Worm (Caenorhabditis elegans) whole organism, late embryonic: ENCODE measurements around the gene C29F5.1.

Experiments
- nhr-11 ChIP-seq: fragments of 150-350 bp; optimal IDR thresholded peaks from 2 replicates; lab custom pipeline; 2014; ENCODE audit warnings: missing biosample characterization, missing genetic modification characterization
- sdc-2 ChIP-seq: sonication (generic microtip); optimal IDR thresholded peaks from 2 replicates; lab custom pipeline; 2016; ENCODE audit warnings: missing genotype, missing genetic modification characterization, missing compliant biosample characterization
- tbx-2 ChIP-seq: sonication (generic microtip); optimal IDR thresholded peaks from 2 replicates; lab custom pipeline; 2016; ENCODE audit warnings: missing genetic modification characterization, missing compliant biosample characterization

ce11 chrII:6281002-6281401, 22.3 kb upstream of the C29F5.1 start, which contains the start of gene scly-1:
- TF ChIP-seq sdc-2 (tag; lab: Kevin White, UChicago) (no peak), nhr-11 (tag; lab: Kevin White, UChicago) (no peak), tbx-2 (tag; lab: Kevin White, UChicago) (no peak)
